Worm (Caenorhabditis elegans): ENCODE data around the gene tofu-2.

tofu-2 gene

ce11 chrV:7051133-7051765, at the start of gene tofu-2, which contains the start of gene spig-1:
Gene tofu-2, minus strand, starts transcription at chrV:7051248.
Gene spig-1, plus strand, starts transcription at chrV:7051715.
- TF ChIP-seq ces-1 (GFP tag; optimal IDR thresholded peaks at IDR 0.05), result no peak
- no peak for TF ChIP-seq M03D4.4 (tag; optimal IDR thresholded peaks at IDR 0.05)
- no peak for TF ChIP-seq ceh-43 (GFP tag; optimal IDR thresholded peaks at IDR 0.05)
- TF ChIP-seq blmp-1 (tag; optimal IDR thresholded peaks at IDR 0.05), result no peak
- no peak for TF ChIP-seq cnd-1 (tag; optimal IDR thresholded peaks at IDR 0.05)
- TF ChIP-seq mep-1 (tag; optimal IDR thresholded peaks at IDR 0.05), result no peak
- no peak for TF ChIP-seq flh-1 (GFP tag; optimal IDR thresholded peaks at IDR 0.05)
- no peak for TF ChIP-seq nhr-12 (tag; optimal IDR thresholded peaks at IDR 0.05)
- TF ChIP-seq sem-2 (GFP tag; optimal IDR thresholded peaks at IDR 0.05), result no peak
- TF ChIP-seq hlh-1 (tag; optimal IDR thresholded peaks at IDR 0.05), result no peak
- TF ChIP-seq zip-8 (tag; optimal IDR thresholded peaks at IDR 0.05), result no peak
- TF ChIP-seq bed-3 (GFP tag; optimal IDR thresholded peaks at IDR 0.05), result no peak
- TF ChIP-seq elt-3 (tag; optimal IDR thresholded peaks at IDR 0.05), result no peak
- TF ChIP-seq ham-2 (GFP tag; optimal IDR thresholded peaks at IDR 0.05), result no peak
- TF ChIP-seq lin-32 (GFP tag; optimal IDR thresholded peaks at IDR 0.05), result no peak

ce11 chrV:7096811-7097210, 45.8 kb upstream of the tofu-2 start:
- TF ChIP-seq pha-4 (tag; optimal IDR thresholded peaks at IDR 0.05), result no peak
- no peak for TF ChIP-seq lin-32 (GFP tag; optimal IDR thresholded peaks at IDR 0.05)
- no peak for TF ChIP-seq drap-1 (GFP tag; optimal IDR thresholded peaks at IDR 0.05)
- no peak for TF ChIP-seq hlh-1 (tag; optimal IDR thresholded peaks at IDR 0.05)
- TF ChIP-seq nhr-2 (tag; optimal IDR thresholded peaks at IDR 0.05), result no peak
- no peak for TF ChIP-seq elt-3 (tag; optimal IDR thresholded peaks at IDR 0.05)
- TF ChIP-seq nhr-76 (tag; optimal IDR thresholded peaks at IDR 0.05), result no peak
- TF ChIP-seq lsy-2 (tag; optimal IDR thresholded peaks at IDR 0.05), result no peak
- no peak for TF ChIP-seq sptf-1 (tag; optimal IDR thresholded peaks at IDR 0.05)
- TF ChIP-seq ces-1 (GFP tag; optimal IDR thresholded peaks at IDR 0.05), result no peak
- no peak for TF ChIP-seq elt-1 (tag; optimal IDR thresholded peaks at IDR 0.05; ENCODE audit: borderline replicate concordance, insufficient read depth)
- no peak for TF ChIP-seq ceh-83 (GFP tag; optimal IDR thresholded peaks at IDR 0.05)
- TF ChIP-seq lin-13 (tag; optimal IDR thresholded peaks at IDR 0.05), result no peak
- TF ChIP-seq ham-2 (GFP tag; optimal IDR thresholded peaks at IDR 0.05), result no peak
- no peak for TF ChIP-seq unc-62 (GFP tag; optimal IDR thresholded peaks at IDR 0.05)

ce11 chrV:7096129-7096730, 45.2 kb upstream of the tofu-2 start:
- TF ChIP-seq zip-8 (tag; optimal IDR thresholded peaks at IDR 0.05) (no peak), elt-1 (tag; optimal IDR thresholded peaks at IDR 0.05; ENCODE audit: borderline replicate concordance, insufficient read depth) (no peak), lin-32 (GFP tag; optimal IDR thresholded peaks at IDR 0.05) (no peak), blmp-1 (tag; optimal IDR thresholded peaks at IDR 0.05) (no peak), sptf-1 (tag; optimal IDR thresholded peaks at IDR 0.05) (no peak), lin-13 (tag; optimal IDR thresholded peaks at IDR 0.05) (no peak), nhr-76 (tag; optimal IDR thresholded peaks at IDR 0.05) (no peak), mls-2 (tag; optimal IDR thresholded peaks at IDR 0.05) (no peak), lsy-2 (tag; optimal IDR thresholded peaks at IDR 0.05) (no peak), mep-1 (tag; optimal IDR thresholded peaks at IDR 0.05) (no peak), ham-2 (GFP tag; optimal IDR thresholded peaks at IDR 0.05) (no peak), elt-3 (tag; optimal IDR thresholded peaks at IDR 0.05) (no peak), flh-1 (GFP tag; optimal IDR thresholded peaks at IDR 0.05) (no peak), hlh-1 (tag; optimal IDR thresholded peaks at IDR 0.05) (no peak), bed-3 (GFP tag; optimal IDR thresholded peaks at IDR 0.05) (no peak), pha-4 (tag; optimal IDR thresholded peaks at IDR 0.05) (no peak), ztf-11 (tag; optimal IDR thresholded peaks at IDR 0.05) (no peak)

ce11 chrV:7095254-7095990, 44.4 kb upstream of the tofu-2 start:
- TF ChIP-seq nhr-237 (tag; optimal IDR thresholded peaks at IDR 0.05) (no peak), ceh-43 (GFP tag; optimal IDR thresholded peaks at IDR 0.05) (no peak), flh-1 (GFP tag; optimal IDR thresholded peaks at IDR 0.05) (no peak), nhr-28 (tag; optimal IDR thresholded peaks at IDR 0.05) (no peak), ham-2 (GFP tag; optimal IDR thresholded peaks at IDR 0.05) (no peak)

All from whole organism, mixed stage, embryonic.